Worm (Caenorhabditis elegans): ENCODE results near the gene irld-51.

Gene irld-51

DNA sequence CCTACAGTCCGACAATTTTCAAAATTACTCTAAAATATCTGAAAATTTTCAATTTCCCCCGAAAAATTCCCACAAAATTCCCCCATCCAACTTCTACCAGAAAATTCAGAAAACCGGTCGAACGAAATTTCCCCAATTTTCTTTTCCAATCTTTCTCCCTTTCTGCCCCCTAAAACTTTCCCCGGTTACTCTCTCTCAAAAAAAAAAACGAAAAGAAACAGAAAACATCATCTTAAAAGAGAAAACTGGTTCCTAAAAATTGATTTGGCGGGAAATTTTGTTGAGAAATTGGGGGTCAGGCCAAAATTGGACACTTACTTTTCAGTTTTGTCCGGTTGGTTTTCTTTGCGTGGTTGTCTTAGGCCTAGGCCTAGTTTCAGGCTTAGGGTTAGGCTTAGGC, 25.1 kb upstream of the irld-51 start:
- peak; percentile 68 for TF ChIP-seq grh-1 (GFP tag; IDR thresholded peaks at IDR 0.05)
- no peak for TF ChIP-seq nhr-12 (tag; optimal IDR thresholded peaks at IDR 0.05)
- no peak for TF ChIP-seq mdl-1 (tag; optimal IDR thresholded peaks at IDR 0.05)
- peak in 1 of 2 experiments; percentile 45 for TF ChIP-seq lin-35 (GFP tag; optimal IDR thresholded peaks at IDR 0.05)
- peak in 1 of 2 experiments; percentile 3 for TF ChIP-seq lsy-2 (tag; optimal IDR thresholded peaks at IDR 0.05)
- peak; percentile 89 for TF ChIP-seq blmp-1 (tag; optimal IDR thresholded peaks at IDR 0.05)
- TF ChIP-seq efl-1 (optimal IDR thresholded peaks at IDR 0.05): peak in 1 of 2 experiments; percentile 7
- TF ChIP-seq efl-1 (GFP tag; optimal IDR thresholded peaks at IDR 0.05 in 1 of 2): no peak
- TF ChIP-seq lin-14 (GFP tag; optimal IDR thresholded peaks at IDR 0.05): peak; percentile 29
- TF ChIP-seq nhr-85 (tag): peak; percentile 88
- TF ChIP-seq snu-23 (GFP tag; optimal IDR thresholded peaks at IDR 0.05): peak; percentile 6
- no peak for TF ChIP-seq skn-1 (tag; optimal IDR thresholded peaks at IDR 0.05)
- peak in 1 of 3 experiments; percentile 21 for TF ChIP-seq dpl-1 (GFP tag; optimal IDR thresholded peaks at IDR 0.05)

- no peak for TF ChIP-seq sptf-1 (tag; optimal IDR thresholded peaks at IDR 0.05)
- TF ChIP-seq nhr-77 (tag; optimal IDR thresholded peaks at IDR 0.05): no peak
- TF ChIP-seq nhr-90 (tag; optimal IDR thresholded peaks at IDR 0.05; ENCODE audit: poor library complexity): no peak
- no peak for TF ChIP-seq aha-1 (tag; optimal IDR thresholded peaks at IDR 0.05)
- peak; percentile 32 for TF ChIP-seq unc-86 (tag; optimal IDR thresholded peaks at IDR 0.05)
- peak in 1 of 2 experiments; percentile 42 for TF ChIP-seq lsy-2 (tag; optimal IDR thresholded peaks at IDR 0.05)
- no peak for TF ChIP-seq grh-1 (GFP tag; IDR thresholded peaks at IDR 0.05)
- TF ChIP-seq irx-1 (tag; optimal IDR thresholded peaks at IDR 0.05): no peak
- TF ChIP-seq nhr-76 (tag; optimal IDR thresholded peaks at IDR 0.05): no peak
- no peak for TF ChIP-seq rnt-1 (tag; optimal IDR thresholded peaks at IDR 0.05)
- TF ChIP-seq nhr-20 (tag; optimal IDR thresholded peaks at IDR 0.05): no peak
- no peak for TF ChIP-seq ceh-88 (GFP tag; IDR thresholded peaks at IDR 0.05)
- TF ChIP-seq blmp-1 (tag; optimal IDR thresholded peaks at IDR 0.05): no peak
- TF ChIP-seq dpl-1 (GFP tag; optimal IDR thresholded peaks at IDR 0.05): no peak
- TF ChIP-seq swsn-7 (tag; optimal IDR thresholded peaks at IDR 0.05): peak; percentile 9
- peak; percentile 41 for TF ChIP-seq nhr-71 (tag; optimal IDR thresholded peaks at IDR 0.05)
- TF ChIP-seq ceh-82 (tag; optimal IDR thresholded peaks at IDR 0.05): peak in 1 of 3 experiments; percentile 48
- peak; percentile 23; the same call in 1 of the 2 replicates for TF ChIP-seq isw-1 (GFP tag; IDR thresholded peaks at IDR 0.05)
- peak; percentile 20 for TF ChIP-seq tbx-2 (tag; optimal IDR thresholded peaks at IDR 0.05)
- no peak for TF ChIP-seq zag-1 (tag; optimal IDR thresholded peaks at IDR 0.05)
- TF ChIP-seq aly-2 (tag; optimal IDR thresholded peaks at IDR 0.05): no peak
- TF ChIP-seq sup-37 (GFP tag; optimal IDR thresholded peaks at IDR 0.05): no peak
- TF ChIP-seq egl-13 (tag; optimal IDR thresholded peaks at IDR 0.05): peak; percentile 38
- TF ChIP-seq fkh-8 (tag; optimal IDR thresholded peaks at IDR 0.05): peak; percentile 60
- TF ChIP-seq lin-14 (GFP tag; optimal IDR thresholded peaks at IDR 0.05): peak; percentile 79
- no peak for TF ChIP-seq nhr-12 (tag; optimal IDR thresholded peaks at IDR 0.05)
- no peak for TF ChIP-seq mep-1 (tag; optimal IDR thresholded peaks at IDR 0.05)
- no peak for TF ChIP-seq C34B4.2 (tag; optimal IDR thresholded peaks at IDR 0.05)
- no peak for TF ChIP-seq mdl-1 (tag; optimal IDR thresholded peaks at IDR 0.05)
- peak; percentile 12 for TF ChIP-seq xbp-1 (tag; optimal IDR thresholded peaks at IDR 0.05)
- TF ChIP-seq jun-1 (tag; optimal IDR thresholded peaks at IDR 0.05): no peak
- TF ChIP-seq nhr-47 (tag; optimal IDR thresholded peaks at IDR 0.05): peak; percentile 36
- TF ChIP-seq ceh-63 (GFP tag; optimal IDR thresholded peaks at IDR 0.05): no peak
- peak in 1 of 2 experiments; percentile 10 for TF ChIP-seq efl-1 (optimal IDR thresholded peaks at IDR 0.05)
- TF ChIP-seq efl-1 (GFP tag; optimal IDR thresholded peaks at IDR 0.05 in 1 of 2): peak in 1 of 2 experiments; percentile 54
- no peak for TF ChIP-seq ama-1 (optimal IDR thresholded peaks at IDR 0.05)
- TF ChIP-seq ztf-11 (tag; optimal IDR thresholded peaks at IDR 0.05): no peak
- TF ChIP-seq ces-1 (GFP tag; optimal IDR thresholded peaks at IDR 0.05): no peak
- TF ChIP-seq hlh-17 (GFP tag; optimal IDR thresholded peaks at IDR 0.05; ENCODE audit: borderline replicate concordance): no peak
- TF ChIP-seq mab-9 (GFP tag; IDR thresholded peaks at IDR 0.05): no peak
- no peak for TF ChIP-seq tlp-1 (tag; optimal IDR thresholded peaks at IDR 0.05)
- TF ChIP-seq lin-15B (tag; optimal IDR thresholded peaks at IDR 0.05): no peak
- TF ChIP-seq lin-39 (tag; optimal IDR thresholded peaks at IDR 0.05): no peak
- no peak for TF ChIP-seq fkh-10 (GFP tag; optimal IDR thresholded peaks at IDR 0.05)
- TF ChIP-seq pag-3 (tag; optimal IDR thresholded peaks at IDR 0.05; ENCODE audit: borderline replicate concordance, insufficient read depth): no peak
- peak; percentile 23 for TF ChIP-seq snu-23 (GFP tag; optimal IDR thresholded peaks at IDR 0.05)
Observed at ce11 chrII:2976597-2976996, 24.1 kb upstream of the irld-51 start, which contains the start of gene nhr-88. nhr-88 (plus strand) TSS chrII:2976639.

All from whole organism, L1 larva.